Worm (Caenorhabditis elegans): Measurements from ENCODE around the gene H10D18.1.

- no peak for TF ChIP-seq T22C8.4 (GFP tag; IDR thresholded peaks at IDR 0.05)
- TF ChIP-seq ztf-29 (GFP tag; IDR thresholded peaks at IDR 0.05) = no peak
- TF ChIP-seq tab-1 (GFP tag; IDR thresholded peaks at IDR 0.05) = no peak
- TF ChIP-seq ztf-23 (GFP tag; IDR thresholded peaks at IDR 0.05) = no peak
- TF ChIP-seq ref-1 (GFP tag; conservative IDR thresholded peaks at IDR 0.05) = no peak
- no peak for TF ChIP-seq klf-2 (GFP tag; conservative IDR thresholded peaks at IDR 0.05)
- TF ChIP-seq med-1 (GFP tag; optimal IDR thresholded peaks at IDR 0.05; ENCODE audit: insufficient read depth) = no peak
- no peak for TF ChIP-seq flt-1 (GFP tag; IDR thresholded peaks at IDR 0.05)
Measured at ce11 chrV:3768270-3768669, 46.7 kb upstream of the H10D18.1 start, which contains the start of gene R08E5.4.
